Worm (Caenorhabditis elegans) whole organism, mixed stage, embryonic: Measurements from ENCODE around the gene dod-19.

ENCODE experiments used
- M03D4.4 ChIP-seq: sonication (generic microtip); optimal IDR thresholded peaks from 2 replicates; lab custom pipeline; 2017; ENCODE audit warnings: mild to moderate bottlenecking, missing genetic modification characterization, missing compliant biosample characterization
- blmp-1 ChIP-seq: fragments of 150-350 bp; optimal IDR thresholded peaks from 2 replicates; lab custom pipeline; 2014; ENCODE audit warnings: missing biosample characterization, missing genetic modification characterization
- ceh-39 ChIP-seq: fragments of 150-350 bp; optimal IDR thresholded peaks from 2 replicates; lab custom pipeline; 2014; ENCODE audit warnings: missing biosample characterization, missing genetic modification characterization
- ceh-43 ChIP-seq: fragments of 200-800 bp; sonication (Bioruptor generic); optimal IDR thresholded peaks from 2 replicates; lab custom pipeline; 2018; ENCODE audit warnings: mild to moderate bottlenecking, missing genetic modification characterization, moderate library complexity, missing compliant biosample characterization
- ceh-83 ChIP-seq: fragments of 200-800 bp; sonication (Bioruptor generic); optimal IDR thresholded peaks from 2 replicates; lab custom pipeline; 2018; ENCODE audit warnings: mild to moderate bottlenecking, missing genetic modification characterization, missing compliant biosample characterization
- ces-1 ChIP-seq: fragments of 150-350 bp; optimal IDR thresholded peaks from 2 replicates; lab custom pipeline; 2014; ENCODE audit warnings: missing biosample characterization, missing genetic modification reagents, missing genetic modification characterization
- cnd-1 ChIP-seq: fragments of 200-800 bp; sonication (Bioruptor generic); optimal IDR thresholded peaks from 2 replicates; lab custom pipeline; 2018; ENCODE audit warnings: mild to moderate bottlenecking, missing genetic modification characterization, missing compliant biosample characterization
- elt-1 ChIP-seq: sonication (generic microtip); optimal IDR thresholded peaks from 2 replicates; lab custom pipeline; 2017; ENCODE audit warnings: missing genetic modification characterization, mild to moderate bottlenecking, missing compliant biosample characterization, antibody characterized with exemption, moderate library complexity, borderline replicate concordance; ENCODE audit not compliant: insufficient read depth
- elt-3 ChIP-seq: fragments of 150-350 bp; optimal IDR thresholded peaks from 2 replicates; lab custom pipeline; 2014; ENCODE audit warnings: missing biosample characterization, missing genetic modification characterization
- flh-1 ChIP-seq: fragments of 200-800 bp; sonication (Bioruptor generic); optimal IDR thresholded peaks from 2 replicates; lab custom pipeline; 2018; ENCODE audit warnings: mild to moderate bottlenecking, missing genetic modification characterization, moderate library complexity, missing compliant biosample characterization
- lin-13 ChIP-seq: fragments of 150-350 bp; optimal IDR thresholded peaks from 2 replicates; lab custom pipeline; 2014; ENCODE audit warnings: missing biosample characterization, missing genetic modification characterization
- lin-32 ChIP-seq: fragments of 200-800 bp; sonication (Bioruptor generic); optimal IDR thresholded peaks from 2 replicates; lab custom pipeline; 2018; ENCODE audit warnings: mild to moderate bottlenecking, missing genetic modification characterization, missing compliant biosample characterization
- lsy-2 ChIP-seq: fragments of 150-350 bp; optimal IDR thresholded peaks from 2 replicates; lab custom pipeline; 2014; ENCODE audit warnings: missing biosample characterization, missing genetic modification characterization
- mab-5 ChIP-seq: fragments of 150-350 bp; optimal IDR thresholded peaks from 2 replicates; lab custom pipeline; 2014; ENCODE audit warnings: missing biosample characterization, missing genetic modification characterization
- mep-1 ChIP-seq: fragments of 150-350 bp; optimal IDR thresholded peaks from 2 replicates; lab custom pipeline; 2017; ENCODE audit warnings: missing biosample characterization, missing genetic modification reagents, missing genetic modification characterization, inconsistent platforms
- mls-2 ChIP-seq: sonication (generic microtip); optimal IDR thresholded peaks from 2 replicates; lab custom pipeline; 2016; ENCODE audit warnings: mild to moderate bottlenecking, missing genetic modification characterization, moderate library complexity, missing compliant biosample characterization
- nhr-12 ChIP-seq: fragments of 150-350 bp; optimal IDR thresholded peaks from 2 replicates; lab custom pipeline; 2014; ENCODE audit warnings: missing biosample characterization, missing genetic modification characterization
- nhr-2 ChIP-seq: fragments of 150-350 bp; optimal IDR thresholded peaks from 2 replicates; lab custom pipeline; 2014; ENCODE audit warnings: missing biosample characterization, missing genetic modification characterization
- nhr-237 ChIP-seq: fragments of 150-350 bp; optimal IDR thresholded peaks from 2 replicates; lab custom pipeline; 2014; ENCODE audit warnings: missing biosample characterization, missing genetic modification characterization
- nhr-28 ChIP-seq: fragments of 150-350 bp; optimal IDR thresholded peaks from 2 replicates; lab custom pipeline; 2014; ENCODE audit warnings: missing biosample characterization, missing genetic modification characterization
- nhr-76 ChIP-seq: sonication (generic microtip); optimal IDR thresholded peaks from 2 replicates; lab custom pipeline; 2017; ENCODE audit warnings: missing biosample characterization, missing genetic modification characterization
- pha-4 ChIP-seq: fragments of 150-350 bp; optimal IDR thresholded peaks from 2 replicates; lab custom pipeline; 2018; ENCODE audit warnings: missing biosample characterization, missing genetic modification reagents, missing genetic modification characterization
- sem-2 ChIP-seq: fragments of 200-800 bp; sonication (Bioruptor generic); optimal IDR thresholded peaks from 2 replicates; lab custom pipeline; 2018; ENCODE audit warnings: mild to moderate bottlenecking, missing genetic modification characterization, missing compliant biosample characterization
- sptf-1 ChIP-seq: sonication (generic microtip); optimal IDR thresholded peaks from 2 replicates; lab custom pipeline; 2017; ENCODE audit warnings: mild to moderate bottlenecking, missing genetic modification characterization, moderate library complexity, missing compliant biosample characterization
- tbx-8 ChIP-seq: fragments of 200-800 bp; sonication (Bioruptor generic); optimal IDR thresholded peaks from 2 replicates; lab custom pipeline; 2018; ENCODE audit warnings: mild to moderate bottlenecking, missing genetic modification characterization, moderate library complexity, missing compliant biosample characterization
- unc-39 ChIP-seq: fragments of 150-350 bp; optimal IDR thresholded peaks from 2 replicates; lab custom pipeline; 2014; ENCODE audit warnings: missing biosample characterization, missing genetic modification characterization
- unc-62 ChIP-seq: fragments of 150-350 bp; optimal IDR thresholded peaks from 2 replicates; lab custom pipeline; 2014; ENCODE audit warnings: missing biosample characterization, missing genetic modification reagents, missing genetic modification characterization
- ztf-11 ChIP-seq: fragments of 150-350 bp; optimal IDR thresholded peaks from 2 replicates; lab custom pipeline; 2014; ENCODE audit warnings: missing biosample characterization, missing genetic modification characterization

The dod-19 gene

ce11 chrV:414630-415029, at the start of gene dod-19:
Gene dod-19 (minus strand): TSS chrV:414759.
- no peak for TF ChIP-seq pha-4 (tag; lab: Kevin White, UChicago)

ce11 chrV:462263-462662, 47.7 kb upstream of the dod-19 start, which contains the start of gene nhr-202:
Gene nhr-202 (plus strand): TSS chrV:462588.
- TF ChIP-seq nhr-12: no peak
- TF ChIP-seq elt-1 (tag; lab: Kevin White, UChicago): no peak
- no peak for TF ChIP-seq mab-5 (tag; lab: Kevin White, UChicago)
- TF ChIP-seq lin-32: no peak
- no peak for TF ChIP-seq flh-1
- no peak for TF ChIP-seq ceh-39
- no peak for TF ChIP-seq M03D4.4 (tag; lab: Kevin White, UChicago)
- TF ChIP-seq blmp-1 (tag; lab: Kevin White, UChicago): no peak
- TF ChIP-seq sem-2: no peak
- TF ChIP-seq nhr-76 (tag; lab: Kevin White, UChicago): no peak
- no peak for TF ChIP-seq nhr-2 (tag; lab: Kevin White, UChicago)
- TF ChIP-seq unc-39 (tag; lab: Kevin White, UChicago): no peak
- TF ChIP-seq nhr-28 (tag; lab: Kevin White, UChicago): no peak

ce11 chrV:459464-459863, 44.9 kb upstream of the dod-19 start, which contains the start of gene nhr-203:
Gene nhr-203 (plus strand): TSS chrV:459795.
- TF ChIP-seq nhr-28 (tag; lab: Kevin White, UChicago): no peak
- TF ChIP-seq mep-1 (tag; lab: Kevin White, UChicago): no peak
- TF ChIP-seq elt-1 (tag; lab: Kevin White, UChicago): no peak
- TF ChIP-seq unc-39 (tag; lab: Kevin White, UChicago): no peak
- TF ChIP-seq elt-3 (tag; lab: Kevin White, UChicago): no peak
- no peak for TF ChIP-seq ceh-83 (GFP tag; lab: Kevin White, UChicago)
- TF ChIP-seq sem-2: no peak
- no peak for TF ChIP-seq nhr-12
- no peak for TF ChIP-seq lsy-2 (tag; lab: Kevin White, UChicago)
- no peak for TF ChIP-seq lin-32
- no peak for TF ChIP-seq tbx-8 (GFP tag; lab: Kevin White, UChicago)
- TF ChIP-seq ceh-39: no peak
- TF ChIP-seq unc-62 (GFP tag; lab: Kevin White, UChicago): no peak
- no peak for TF ChIP-seq mab-5 (tag; lab: Kevin White, UChicago)
- TF ChIP-seq ces-1: no peak

ce11 chrV:457839-458238, 43.3 kb upstream of the dod-19 start:
- TF ChIP-seq ceh-43 (GFP tag; lab: Kevin White, UChicago) (no peak), elt-1 (tag; lab: Kevin White, UChicago) (no peak), lin-13 (no peak), nhr-2 (tag; lab: Kevin White, UChicago) (no peak), sem-2 (no peak), cnd-1 (no peak), flh-1 (no peak), nhr-76 (tag; lab: Kevin White, UChicago) (no peak), elt-3 (tag; lab: Kevin White, UChicago) (no peak)

ce11 chrV:453569-453968, 39.0 kb upstream of the dod-19 start, which contains the start of gene nhr-98:
Gene nhr-98 (plus strand): TSS chrV:453869.
- TF ChIP-seq sptf-1 (no peak), cnd-1 (no peak), ztf-11 (tag; lab: Kevin White, UChicago) (no peak), ces-1 (no peak), nhr-237 (tag; lab: Kevin White, UChicago) (no peak)
- TF ChIP-seq, all 35 proteins: peak for 0

ce11 chrV:450757-451501, 36.4 kb upstream of the dod-19 start, which contains the start of gene nhr-123:
Gene nhr-123 (plus strand): TSS chrV:451451.
- TF ChIP-seq mls-2 (tag; lab: Kevin White, UChicago): no peak
- no peak for TF ChIP-seq flh-1
- TF ChIP-seq, all 35 proteins: peak for 0
